Worm (Caenorhabditis elegans) whole organism, L2 larva: ENCODE data around the gene K10D11.2.
A peak's percentile ranks its signal among the peaks of the same experiment; 100 is the strongest.

Source experiments
- F13H6.1 ChIP-seq: sonication (generic microtip); optimal IDR thresholded peaks from 2 replicates; lab custom pipeline; 2016; ENCODE audit warnings: missing genetic modification characterization, missing compliant biosample characterization
- R02D3.7 ChIP-seq: fragments of 150-350 bp; optimal IDR thresholded peaks from 2 replicates; lab custom pipeline; 2014; ENCODE audit warnings: missing biosample characterization, missing genetic modification characterization
- Y55F3AM.14 ChIP-seq: fragments of 200-800 bp; sonication (Bioruptor generic); optimal IDR thresholded peaks from 2 replicates; lab custom pipeline; 2018; ENCODE audit warnings: mild to moderate bottlenecking, missing genetic modification characterization, missing compliant biosample characterization
- aly-2 ChIP-seq: fragments of 150-350 bp; optimal IDR thresholded peaks from 2 replicates; lab custom pipeline; 2014; ENCODE audit warnings: missing biosample characterization, missing genetic modification characterization
- ama-1 ChIP-seq: fragments of 150-350 bp; optimal IDR thresholded peaks from 2 replicates; lab custom pipeline; 2018; ENCODE audit warnings: inconsistent platforms
- blmp-1 ChIP-seq: sonication (generic microtip); optimal IDR thresholded peaks from 2 replicates; lab custom pipeline; 2017; ENCODE audit warnings: missing genetic modification characterization, mild to moderate bottlenecking, missing compliant biosample characterization, antibody characterized with exemption, moderate library complexity; ENCODE audit not compliant: insufficient read depth
- ceh-16 ChIP-seq: fragments of 150-350 bp; optimal IDR thresholded peaks from 2 replicates; lab custom pipeline; 2014; ENCODE audit warnings: missing biosample characterization, missing genetic modification characterization
- ceh-82 ChIP-seq: fragments of 150-350 bp; optimal IDR thresholded peaks from 2 replicates; lab custom pipeline; 2014; ENCODE audit warnings: missing biosample characterization, missing genetic modification characterization
- egl-27 ChIP-seq: sonication (generic microtip); optimal IDR thresholded peaks from 3 replicates; lab custom pipeline; 2017; ENCODE audit warnings: missing biosample characterization, missing genetic modification reagents, missing genetic modification characterization
- elt-1 ChIP-seq: fragments of 150-350 bp; optimal IDR thresholded peaks from 2 replicates; lab custom pipeline; 2014; ENCODE audit warnings: missing biosample characterization, missing genetic modification characterization
- elt-3 ChIP-seq: sonication (generic microtip); optimal IDR thresholded peaks from 2 replicates; lab custom pipeline; 2017; ENCODE audit warnings: missing biosample characterization, missing genetic modification characterization
- fos-1 ChIP-seq: fragments of 150-350 bp; optimal IDR thresholded peaks from 2 replicates; lab custom pipeline; 2014; ENCODE audit warnings: missing biosample characterization, missing genetic modification characterization
- lin-13 ChIP-seq: fragments of 150-350 bp; optimal IDR thresholded peaks from 2 replicates; lab custom pipeline; 2014; ENCODE audit warnings: missing biosample characterization, missing genetic modification reagents, missing genetic modification characterization
- mab-5 ChIP-seq: fragments of 150-350 bp; optimal IDR thresholded peaks from 2 replicates; lab custom pipeline; 2014; ENCODE audit warnings: missing biosample characterization, missing genetic modification characterization
- nhr-11 ChIP-seq: fragments of 150-350 bp; optimal IDR thresholded peaks from 2 replicates; lab custom pipeline; 2014; ENCODE audit warnings: missing biosample characterization, missing genetic modification characterization
- nhr-12 ChIP-seq: fragments of 150-350 bp; optimal IDR thresholded peaks from 2 replicates; lab custom pipeline; 2014; ENCODE audit warnings: missing biosample characterization, missing genetic modification characterization
- nhr-129 ChIP-seq: fragments of 150-350 bp; optimal IDR thresholded peaks from 2 replicates; lab custom pipeline; 2014; ENCODE audit warnings: missing biosample characterization, missing genetic modification characterization
- nhr-21 ChIP-seq: fragments of 150-350 bp; optimal IDR thresholded peaks from 2 replicates; lab custom pipeline; 2014; ENCODE audit warnings: missing biosample characterization, missing genetic modification characterization
- nhr-237 ChIP-seq: fragments of 150-350 bp; optimal IDR thresholded peaks from 2 replicates; lab custom pipeline; 2014; ENCODE audit warnings: missing biosample characterization, missing genetic modification characterization
- nhr-25 ChIP-seq: fragments of 150-350 bp; sonication (generic microtip); optimal IDR thresholded peaks from 3 replicates; lab custom pipeline; 2014; ENCODE audit warnings: missing biosample characterization, missing genetic modification characterization
- nhr-6 ChIP-seq: fragments of 150-350 bp; optimal IDR thresholded peaks from 2 replicates; lab custom pipeline; 2014; ENCODE audit warnings: missing biosample characterization, missing genetic modification characterization
- sem-4 ChIP-seq: fragments of 150-350 bp; optimal IDR thresholded peaks from 2 replicates; lab custom pipeline; 2014; ENCODE audit warnings: missing biosample characterization, missing genetic modification reagents, missing genetic modification characterization
- skn-1 ChIP-seq: sonication (generic microtip); optimal IDR thresholded peaks from 2 replicates; lab custom pipeline; 2017; ENCODE audit warnings: missing biosample characterization, missing genetic modification characterization
- sma-9 ChIP-seq, 2 experiments: fragments of 150-350 bp in 1 of 2; sonication (generic microtip) in 1 of 2; optimal IDR thresholded peaks; 2 replicates each; lab custom pipeline; 2014 to 2016; ENCODE audit warnings: missing genetic modification characterization in 2 of 2, mild to moderate bottlenecking in 1 of 2, missing biosample characterization in 1 of 2, missing compliant biosample characterization in 1 of 2, missing genetic modification reagents in 1 of 2, moderate library complexity in 1 of 2
- snpc-4 ChIP-seq: fragments of 150-350 bp; optimal IDR thresholded peaks from 2 replicates; lab custom pipeline; 2014; ENCODE audit warnings: missing biosample characterization, missing genetic modification characterization
- unc-39 ChIP-seq: fragments of 150-350 bp; optimal IDR thresholded peaks from 2 replicates; lab custom pipeline; 2014; ENCODE audit warnings: missing biosample characterization, missing genetic modification characterization
- unc-55 ChIP-seq: fragments of 150-350 bp; sonication (generic microtip); optimal IDR thresholded peaks from 3 replicates; lab custom pipeline; 2014; ENCODE audit warnings: missing biosample characterization, missing genetic modification reagents, missing genetic modification characterization
- ztf-1 ChIP-seq: fragments of 200-800 bp; sonication (Bioruptor generic); conservative IDR thresholded peaks from 2 replicates; pipeline ENCODE4 v1.3.6; 2022; ENCODE audit warnings: missing genetic modification characterization, missing compliant biosample characterization
- ztf-11 ChIP-seq: sonication (generic microtip); optimal IDR thresholded peaks from 2 replicates; lab custom pipeline; 2017; ENCODE audit warnings: missing biosample characterization, missing genetic modification characterization
- ztf-4 ChIP-seq: fragments of 150-350 bp; optimal IDR thresholded peaks from 2 replicates; lab custom pipeline; 2014; ENCODE audit warnings: missing biosample characterization, missing genetic modification characterization

The K10D11.2 gene

ce11 chrIV:12991629-12992028, 12.8 kb downstream of the K10D11.2 start, which contains the start of gene K10D11.5:
TSS of gene K10D11.5 (minus strand) at chrIV:12991843.
- no peak for TF ChIP-seq R02D3.7 (tag; lab: Kevin White, UChicago)
- TF ChIP-seq skn-1 (tag; lab: Kevin White, UChicago) = no peak
- TF ChIP-seq fos-1 (tag; lab: Kevin White, UChicago) = peak; percentile 94

- TF ChIP-seq Y55F3AM.14 (no peak), ama-1 (lab: Kevin White, UChicago) (no peak), snpc-4 (no peak), R02D3.7 (tag; lab: Kevin White, UChicago) (no peak), F13H6.1 (no peak), ztf-1 (GFP tag; lab: Robert Waterston, UW) (no peak), nhr-6 (tag; lab: Kevin White, UChicago) (no peak), ceh-16 (no peak), nhr-237 (tag; lab: Kevin White, UChicago) (no peak), skn-1 (tag; lab: Kevin White, UChicago) (no peak), unc-55 (no peak), nhr-25 (no peak), ztf-4 (tag; lab: Kevin White, UChicago) (no peak), nhr-12 (tag; lab: Kevin White, UChicago) (no peak), elt-3 (tag; lab: Kevin White, UChicago) (no peak)
Measured at ce11 chrIV:12994376-12994775, 15.6 kb downstream of the K10D11.2 start, which contains the start of gene K10D11.4. TSS of gene K10D11.4 (minus strand) at chrIV:12994476.

- TF ChIP-seq unc-55 = no peak
- TF ChIP-seq R02D3.7 (tag; lab: Kevin White, UChicago) = no peak
- TF ChIP-seq mab-5 (tag; lab: Kevin White, UChicago) = no peak
- TF ChIP-seq lin-13 (GFP tag; lab: Kevin White, UChicago) = no peak
- TF ChIP-seq aly-2 (tag; lab: Kevin White, UChicago) = no peak
- TF ChIP-seq egl-27 (tag; lab: Kevin White, UChicago) = no peak
- TF ChIP-seq blmp-1 (tag; lab: Kevin White, UChicago) = no peak
- no peak for TF ChIP-seq snpc-4
- TF ChIP-seq ceh-16 = no peak
- no peak for TF ChIP-seq sma-9 (GFP tag; optimal IDR thresholded peaks at IDR 0.05; lab: Kevin White, UChicago)
- TF ChIP-seq sma-9 (tag; optimal IDR thresholded peaks at IDR 0.05; lab: Kevin White, UChicago) = no peak
- TF ChIP-seq sem-4 (tag; lab: Kevin White, UChicago) = no peak
- no peak for TF ChIP-seq nhr-129
- no peak for TF ChIP-seq elt-1
- no peak for TF ChIP-seq unc-39 (tag; lab: Kevin White, UChicago)
- TF ChIP-seq ceh-82 (tag; lab: Kevin White, UChicago) = no peak
- no peak for TF ChIP-seq nhr-12 (tag; lab: Kevin White, UChicago)
- TF ChIP-seq nhr-21 (tag; lab: Kevin White, UChicago) = no peak
- no peak for TF ChIP-seq elt-3 (tag; lab: Kevin White, UChicago)
Measured at ce11 chrIV:12995886-12996285, 17.1 kb downstream of the K10D11.2 start, which contains the start of gene K10D11.7. TSS of gene K10D11.7 (minus strand) at chrIV:12995986.

DNA sequence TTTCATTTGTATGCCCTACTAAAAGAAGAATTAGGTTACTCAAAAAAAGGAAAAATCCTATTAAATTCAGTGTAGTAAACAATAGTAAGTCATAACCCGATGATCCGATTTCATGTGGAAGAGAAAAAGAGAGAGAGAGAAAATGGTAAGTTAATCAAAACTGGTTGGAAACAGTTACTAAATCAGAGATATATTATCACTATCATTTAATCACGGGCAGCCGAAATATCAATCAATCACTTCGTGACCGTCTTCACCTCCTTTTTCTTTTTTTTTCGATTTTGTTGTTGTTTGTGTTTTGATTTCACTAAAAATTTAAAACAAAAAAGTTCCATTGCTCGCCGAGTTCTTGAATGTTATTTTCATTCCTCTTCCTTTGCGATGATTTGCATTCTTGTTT, 18.8 kb downstream of the K10D11.2 start:
- TF ChIP-seq nhr-11 (tag; lab: Kevin White, UChicago) (no peak), sma-9 (GFP tag; optimal IDR thresholded peaks at IDR 0.05; lab: Kevin White, UChicago) (peak; percentile 47), sma-9 (tag; optimal IDR thresholded peaks at IDR 0.05; lab: Kevin White, UChicago) (no peak), blmp-1 (tag; lab: Kevin White, UChicago) (peak; percentile 10), nhr-129 (peak; percentile 34)
- TF ChIP-seq, all 48 proteins: peak for 3

ce11 chrIV:12999087-12999486, 20.3 kb downstream of the K10D11.2 start:
- TF ChIP-seq nhr-237 (tag; lab: Kevin White, UChicago) = no peak
- TF ChIP-seq egl-27 (tag; lab: Kevin White, UChicago) = no peak
- TF ChIP-seq blmp-1 (tag; lab: Kevin White, UChicago) = no peak
- no peak for TF ChIP-seq ztf-11 (tag; lab: Kevin White, UChicago)
- no peak for TF ChIP-seq snpc-4
- TF ChIP-seq nhr-25 = no peak
